Fruit fly (Drosophila melanogaster) whole organism, embryonic: Measurements from ENCODE around the gene CG9747.

Experiments
- Atf6 ChIP-seq: fragments of 200-800 bp; sonication (Bioruptor generic); IDR thresholded peaks from 2 replicates; pipeline ENCODE4 v1.3.6; 2022; ENCODE audit warnings: missing biosample characterization, missing genetic modification characterization
- CG12391 ChIP-seq: fragments of 200-800 bp; sonication (Bioruptor generic); optimal IDR thresholded peaks from 3 replicates; lab custom pipeline; 2018; ENCODE audit warnings: missing biosample characterization, mild to moderate bottlenecking, missing genetic modification characterization, moderate library complexity
- CG13424 ChIP-seq: fragments of 200-800 bp; sonication (Bioruptor generic); optimal IDR thresholded peaks from 2 replicates; lab custom pipeline; 2019; ENCODE audit warnings: missing biosample characterization, mild to moderate bottlenecking, missing genetic modification characterization, moderate library complexity
- CG13624 ChIP-seq: fragments of 200-800 bp; sonication (Bioruptor generic); optimal IDR thresholded peaks from 2 replicates; lab custom pipeline; 2016; ENCODE audit warnings: missing biosample characterization, missing genetic modification characterization
- CG14014 ChIP-seq: fragments of 200-800 bp; sonication (Bioruptor generic); IDR thresholded peaks from 2 replicates; pipeline ENCODE4 v1.3.6; 2022; ENCODE audit warnings: missing biosample characterization, missing genetic modification characterization
- CG1529 ChIP-seq: fragments of 200-800 bp; sonication (Bioruptor generic); optimal IDR thresholded peaks from 3 replicates; lab custom pipeline; 2018; ENCODE audit warnings: missing biosample characterization, missing genetic modification characterization
- CG1603 ChIP-seq: fragments of 200-800 bp; sonication (Bioruptor generic); optimal IDR thresholded peaks from 2 replicates; lab custom pipeline; 2019; ENCODE audit warnings: missing biosample characterization, mild to moderate bottlenecking, missing genetic modification characterization, moderate library complexity
- CG16779 ChIP-seq: fragments of 200-800 bp; sonication (Bioruptor generic); IDR thresholded peaks from 2 replicates; pipeline ENCODE4 v1.3.6; 2022; ENCODE audit warnings: missing biosample characterization, missing genetic modification characterization
- CG17385 ChIP-seq: fragments of 200-800 bp; sonication (Bioruptor generic); optimal IDR thresholded peaks from 3 replicates; lab custom pipeline; 2018; ENCODE audit warnings: missing biosample characterization, mild to moderate bottlenecking, missing genetic modification characterization
- CG17829 ChIP-seq: fragments of 200-800 bp; optimal IDR thresholded peaks from 2 replicates; lab custom pipeline; 2019; ENCODE audit warnings: missing biosample characterization, mild to moderate bottlenecking, missing genetic modification characterization, moderate library complexity
- CG18764 ChIP-seq: fragments of 200-800 bp; sonication (Bioruptor generic); optimal IDR thresholded peaks from 3 replicates; lab custom pipeline; 2016; ENCODE audit warnings: missing biosample characterization, missing genetic modification characterization
- CG2116 ChIP-seq: fragments of 200-800 bp; sonication (Bioruptor generic); optimal IDR thresholded peaks from 3 replicates; lab custom pipeline; 2018; ENCODE audit warnings: missing biosample characterization, mild to moderate bottlenecking, missing genetic modification characterization
- CG2875 ChIP-seq: fragments of 200-800 bp; sonication (Bioruptor generic); optimal IDR thresholded peaks from 2 replicates; lab custom pipeline; 2017; ENCODE audit warnings: missing biosample characterization, mild to moderate bottlenecking, missing genetic modification characterization, missing genetic modification reagents
- CG32532 ChIP-seq: fragments of 200-800 bp; sonication (Bioruptor generic); IDR thresholded peaks from 2 replicates; pipeline ENCODE4 v1.3.6; 2022; ENCODE audit warnings: missing biosample characterization, missing genetic modification characterization
- CG32772 ChIP-seq: fragments of 200-800 bp; sonication (Bioruptor generic); IDR thresholded peaks from 2 replicates; pipeline ENCODE4 v1.3.6; 2022; ENCODE audit warnings: missing biosample characterization, missing genetic modification characterization
- CG4730 ChIP-seq: fragments of 200-800 bp; sonication (Bioruptor generic); IDR thresholded peaks from 2 replicates; pipeline ENCODE4 v1.3.6; 2022; ENCODE audit warnings: missing biosample characterization, missing genetic modification characterization
- CG5245 ChIP-seq: fragments of 200-800 bp; sonication (Bioruptor generic); optimal IDR thresholded peaks from 3 replicates; lab custom pipeline; 2016; ENCODE audit warnings: missing biosample characterization, missing genetic modification characterization
- CG7987 ChIP-seq: fragments of 200-800 bp; sonication (Bioruptor generic); optimal IDR thresholded peaks from 2 replicates; lab custom pipeline; 2018; ENCODE audit warnings: missing biosample characterization, mild to moderate bottlenecking, missing genetic modification characterization, moderate library complexity
- CG9797 ChIP-seq: fragments of 200-800 bp; sonication (Bioruptor generic); optimal IDR thresholded peaks from 3 replicates; lab custom pipeline; 2018; ENCODE audit warnings: missing biosample characterization, mild to moderate bottlenecking, missing genetic modification characterization
- Dad ChIP-seq: fragments of 200-800 bp; sonication (Bioruptor generic); optimal IDR thresholded peaks from 3 replicates; lab custom pipeline; 2016; ENCODE audit warnings: missing biosample characterization, missing genetic modification characterization
- Dbx ChIP-seq: fragments of 200-800 bp; sonication (Bioruptor generic); IDR thresholded peaks from 3 replicates; pipeline ENCODE4 v1.3.6; 2022; ENCODE audit warnings: missing biosample characterization, missing genetic modification characterization
- Dip3 ChIP-seq: fragments of 200-800 bp; sonication (Bioruptor generic); optimal IDR thresholded peaks from 3 replicates; lab custom pipeline; 2016; ENCODE audit warnings: missing biosample characterization, missing genetic modification characterization
- ERR ChIP-seq: fragments of 200-800 bp; sonication (Bioruptor generic); optimal IDR thresholded peaks from 2 replicates; lab custom pipeline; 2016; ENCODE audit warnings: missing biosample characterization, missing genetic modification characterization
- Ets65A ChIP-seq: fragments of 200-800 bp; sonication (Bioruptor generic); peaks from one replicate; lab custom pipeline; 2016; ENCODE audit warnings: missing biosample characterization, missing genetic modification characterization
- Ets97D ChIP-seq: fragments of 200-800 bp; sonication (Bioruptor generic); optimal IDR thresholded peaks from 3 replicates; lab custom pipeline; 2016; ENCODE audit warnings: missing biosample characterization, missing genetic modification characterization
- GATAe ChIP-seq: fragments of 200-800 bp; sonication (Bioruptor generic); conservative IDR thresholded peaks from 2 replicates; pipeline ENCODE4 v1.3.6; 2022; ENCODE audit warnings: missing biosample characterization, missing genetic modification characterization
- H2.0 ChIP-seq: fragments of 200-800 bp; sonication (Bioruptor generic); IDR thresholded peaks from 2 replicates; pipeline ENCODE4 v1.3.6; 2022; ENCODE audit warnings: missing biosample characterization, missing genetic modification characterization
- HLH54F ChIP-seq: fragments of 200-800 bp; sonication (Bioruptor generic); optimal IDR thresholded peaks from 3 replicates; lab custom pipeline; 2016; ENCODE audit warnings: missing biosample characterization, missing genetic modification characterization
- Hmx ChIP-seq: fragments of 200-800 bp; sonication (Bioruptor generic); optimal IDR thresholded peaks from 2 replicates; lab custom pipeline; 2016; ENCODE audit warnings: missing biosample characterization, missing genetic modification characterization
- MESR4 ChIP-seq: fragments of 200-800 bp; sonication (Bioruptor generic); optimal IDR thresholded peaks from 2 replicates; lab custom pipeline; 2018; ENCODE audit warnings: missing biosample characterization, mild to moderate bottlenecking, missing genetic modification characterization, moderate library complexity
- Med ChIP-seq: fragments of 200-800 bp; sonication (Bioruptor generic); peaks from one replicate; lab custom pipeline; 2016; ENCODE audit warnings: missing biosample characterization, missing genetic modification characterization, mild to moderate bottlenecking, inconsistent platforms, moderate library complexity
- Six4 ChIP-seq: fragments of 200-800 bp; sonication (Bioruptor generic); optimal IDR thresholded peaks from 2 replicates; lab custom pipeline; 2016; ENCODE audit warnings: missing biosample characterization, missing genetic modification characterization
- YL-1 ChIP-seq: fragments of 200-800 bp; sonication (Bioruptor generic); optimal IDR thresholded peaks from 3 replicates; lab custom pipeline; 2017; ENCODE audit warnings: missing biosample characterization, mild to moderate bottlenecking, missing genetic modification characterization
- bcd ChIP-seq: fragments of 200-800 bp; sonication (Bioruptor generic); optimal IDR thresholded peaks from 2 replicates; lab custom pipeline; 2017; ENCODE audit warnings: missing biosample characterization, mild to moderate bottlenecking, missing genetic modification characterization
- bigmax ChIP-seq: fragments of 200-800 bp; sonication (Bioruptor generic); optimal IDR thresholded peaks from 2 replicates; lab custom pipeline; 2018; ENCODE audit warnings: missing biosample characterization, mild to moderate bottlenecking, missing genetic modification characterization
- chm ChIP-seq: fragments of 200-800 bp; sonication (Bioruptor generic); IDR thresholded peaks from 2 replicates; pipeline ENCODE4 v1.3.6; 2022; ENCODE audit warnings: missing biosample characterization, missing genetic modification characterization
- dysf ChIP-seq: fragments of 200-800 bp; sonication (Bioruptor generic); IDR thresholded peaks from 3 replicates; pipeline ENCODE4 v1.3.6; 2022; ENCODE audit warnings: missing biosample characterization, missing genetic modification characterization
- fd102C ChIP-seq: fragments of 200-800 bp; sonication (Bioruptor generic); optimal IDR thresholded peaks from 2 replicates; lab custom pipeline; 2018; ENCODE audit warnings: missing biosample characterization, mild to moderate bottlenecking, missing genetic modification characterization, moderate library complexity
- fd64A ChIP-seq: fragments of 200-800 bp; sonication (Bioruptor generic); optimal IDR thresholded peaks from 3 replicates; lab custom pipeline; 2018; ENCODE audit warnings: missing biosample characterization, mild to moderate bottlenecking, missing genetic modification characterization
- gce ChIP-seq: fragments of 200-800 bp; sonication (Bioruptor generic); IDR thresholded peaks from 3 replicates; pipeline ENCODE4 v1.3.6; 2022; ENCODE audit warnings: missing biosample characterization, missing genetic modification characterization
- nerfin-1 ChIP-seq: fragments of 200-800 bp; sonication (Bioruptor generic); optimal IDR thresholded peaks from 3 replicates; lab custom pipeline; 2019; ENCODE audit warnings: missing biosample characterization, mild to moderate bottlenecking, missing genetic modification characterization, moderate library complexity
- odd ChIP-seq: fragments of 200-800 bp; sonication (Bioruptor generic); optimal IDR thresholded peaks from 2 replicates; lab custom pipeline; 2017; ENCODE audit warnings: missing biosample characterization, mild to moderate bottlenecking, missing genetic modification characterization
- otp ChIP-seq: fragments of 200-800 bp; sonication (Bioruptor generic); IDR thresholded peaks from 3 replicates; pipeline ENCODE4, ENCODE4 v1.3.6; 2022; ENCODE audit warnings: missing biosample characterization, missing genetic modification characterization
- pan ChIP-seq, 4 experiments: fragments of >200 bp in 3 of 4; fragments of 200-800 bp in 1 of 4; sonication (Bioruptor generic) in 1 of 4; optimal IDR thresholded peaks in 3 of 4; IDR thresholded peaks in 1 of 4; 2 replicates each; pipeline versions ENCODE4 v1.3.6 to Lab custom; 2017 to 2022; ENCODE audit warnings: missing biosample characterization in 2 of 4, missing genetic modification characterization in 2 of 4, mixed read lengths in 1 of 4
- pros ChIP-seq: fragments of 200-800 bp; sonication (Bioruptor generic); optimal IDR thresholded peaks from 3 replicates; lab custom pipeline; 2019; ENCODE audit warnings: missing biosample characterization, mild to moderate bottlenecking, missing genetic modification characterization, moderate library complexity
- psq ChIP-seq: fragments of 200-800 bp; sonication (Bioruptor generic); optimal IDR thresholded peaks from 2 replicates; lab custom pipeline; 2017; ENCODE audit warnings: missing biosample characterization, missing genetic modification characterization
- repo ChIP-seq: fragments of 200-800 bp; sonication (Bioruptor generic); optimal IDR thresholded peaks from 2 replicates; lab custom pipeline; 2016; ENCODE audit warnings: missing biosample characterization, missing genetic modification characterization
- slp2 ChIP-seq: fragments of 200-800 bp; sonication (Bioruptor generic); optimal IDR thresholded peaks from 2 replicates; lab custom pipeline; 2016; ENCODE audit warnings: missing biosample characterization, missing genetic modification characterization
- sqz ChIP-seq: fragments of 200-800 bp; sonication (Bioruptor generic); optimal IDR thresholded peaks from 3 replicates; lab custom pipeline; 2018; ENCODE audit warnings: missing biosample characterization, mild to moderate bottlenecking, missing genetic modification characterization
- tin ChIP-seq: fragments of 200-800 bp; sonication (Bioruptor generic); optimal IDR thresholded peaks from 3 replicates; lab custom pipeline; 2016; ENCODE audit warnings: missing biosample characterization, missing genetic modification characterization
- trem ChIP-seq: fragments of 200-800 bp; optimal IDR thresholded peaks from 3 replicates; lab custom pipeline; 2019; ENCODE audit warnings: missing biosample characterization, mild to moderate bottlenecking, missing genetic modification characterization, moderate library complexity

Gene CG9747

dm6 chr3R:30195606-30196049 is 4.6 kb upstream of the CG9747 start (continued):
- peak; percentile 83 for TF ChIP-seq bigmax (GFP tag; lab: Kevin White, UChicago)
- TF ChIP-seq odd = no peak
- TF ChIP-seq CG17829 (tag; lab: Kevin White, UChicago) = peak; percentile 10
- peak; percentile 6 for TF ChIP-seq CG5245 (GFP tag; lab: Kevin White, UChicago)
- no peak for TF ChIP-seq pan (optimal IDR thresholded peaks at IDR 0.05; lab: Kevin White, UChicago)
- TF ChIP-seq pan (GFP tag; optimal IDR thresholded peaks at IDR 0.05 in 1 of 2, IDR thresholded peaks at IDR 0.05 in 1 of 2) = peak in 1 of 2 experiments; percentile 55
- peak; percentile 12 for TF ChIP-seq nerfin-1 (tag; lab: Kevin White, UChicago)
- TF ChIP-seq psq = no peak
- no peak for TF ChIP-seq CG17385 (GFP tag; lab: Kevin White, UChicago)
- no peak for TF ChIP-seq CG14014
- peak; percentile 86 for TF ChIP-seq Med
- no peak for TF ChIP-seq CG13624 (GFP tag; lab: Kevin White, UChicago)
- TF ChIP-seq fd102C (GFP tag; lab: Kevin White, UChicago) = no peak
- peak; percentile 22 for TF ChIP-seq MESR4 (GFP tag; lab: Kevin White, UChicago)
- TF ChIP-seq H2.0 (GFP tag; lab: Robert Waterston, UW) = peak; percentile 41; the same call in 1 of the 2 replicates
- no peak for TF ChIP-seq fd64A (GFP tag; lab: Kevin White, UChicago)
- peak; percentile 4 for TF ChIP-seq slp2 (GFP tag; lab: Kevin White, UChicago)
- no peak for TF ChIP-seq pros (GFP tag; lab: Kevin White, UChicago)
- peak; percentile 71; the same call in 2 of the 3 replicates for TF ChIP-seq Dbx (GFP tag; lab: Robert Waterston, UW)
- TF ChIP-seq CG32532 (GFP tag; lab: Robert Waterston, UW) = peak; percentile 82
- no peak for TF ChIP-seq Ets65A (GFP tag; lab: Kevin White, UChicago)
- peak; percentile 58 for TF ChIP-seq bcd (GFP tag; lab: Kevin White, UChicago)
- peak; percentile 36 for TF ChIP-seq CG7987 (GFP tag; lab: Kevin White, UChicago)
- TF ChIP-seq Six4 (GFP tag; lab: Kevin White, UChicago) = no peak
- TF ChIP-seq CG18764 (GFP tag; lab: Kevin White, UChicago) = peak; percentile 23
- TF ChIP-seq repo (GFP tag; lab: Kevin White, UChicago) = no peak
- peak; percentile 53 for TF ChIP-seq CG13424 (tag; lab: Kevin White, UChicago)
- TF ChIP-seq GATAe (GFP tag; lab: Robert Waterston, UW) = no peak
- peak; percentile 0 for TF ChIP-seq CG2116 (GFP tag; lab: Kevin White, UChicago)
- TF ChIP-seq Hmx = no peak
- peak; percentile 80; the same call in 1 of the 2 replicates for TF ChIP-seq chm
- TF ChIP-seq Ets97D (GFP tag; lab: Kevin White, UChicago) = peak; percentile 8
- TF ChIP-seq CG12391 (tag; lab: Kevin White, UChicago) = peak; percentile 8
- 0 out of 3 replicates have a peak, but pooled peaks have one; percentile 46 for TF ChIP-seq gce
- TF ChIP-seq sqz (GFP tag; lab: Kevin White, UChicago) = no peak
- no peak for TF ChIP-seq otp
- 0 out of 2 replicates have a peak, but pooled peaks have one; percentile 20 for TF ChIP-seq CG4730 (GFP tag; lab: Robert Waterston, UW)
- TF ChIP-seq Dip3 (GFP tag; lab: Kevin White, UChicago) = peak; percentile 14
- TF ChIP-seq dysf = peak; percentile 68
- peak; percentile 48 for TF ChIP-seq YL-1 (GFP tag; lab: Kevin White, UChicago)
- TF ChIP-seq trem (tag; lab: Kevin White, UChicago) = no peak
- no peak for TF ChIP-seq Dad (GFP tag; lab: Kevin White, UChicago)
- TF ChIP-seq CG2875 (GFP tag; lab: Kevin White, UChicago) = no peak
- no peak for TF ChIP-seq CG1529 (GFP tag; lab: Kevin White, UChicago)
- peak; percentile 37 for TF ChIP-seq CG1603 (tag; lab: Kevin White, UChicago)
- peak; percentile 42 for TF ChIP-seq tin (GFP tag; lab: Kevin White, UChicago)
- TF ChIP-seq CG9797 = no peak
- peak; percentile 11 for TF ChIP-seq ERR
- 0 out of 2 replicates have a peak, but pooled peaks have one; percentile 20 for TF ChIP-seq CG32772
- TF ChIP-seq HLH54F = peak; percentile 60
- peak; percentile 71 for TF ChIP-seq CG16779
- peak; percentile 15; the same call in 1 of the 2 replicates for TF ChIP-seq Atf6 (GFP tag; lab: Robert Waterston, UW)
